Fruit fly (Drosophila melanogaster) whole organism, embryonic: Measurements from ENCODE around the gene CG43400.

Source experiments
- Abd-B ChIP-seq: fragments of 200-800 bp; sonication (Bioruptor generic); optimal IDR thresholded peaks from 2 replicates; lab custom pipeline; 2018; ENCODE audit warnings: missing biosample characterization, mild to moderate bottlenecking, missing genetic modification characterization, moderate library complexity
- Ada2b ChIP-seq: fragments of 200-800 bp; sonication (Bioruptor generic); IDR thresholded peaks from 2 replicates; pipeline ENCODE4 v1.3.6; 2022; ENCODE audit warnings: missing biosample characterization, missing genetic modification characterization
- Aef1 ChIP-seq: fragments of 200-800 bp; sonication (Bioruptor generic); IDR thresholded peaks from 3 replicates; pipeline ENCODE4 v1.3.6; 2022; ENCODE audit warnings: missing biosample characterization, missing genetic modification characterization
- BEAF-32 ChIP-seq: fragments of 200-800 bp; sonication (Bioruptor generic); optimal IDR thresholded peaks from 3 replicates; lab custom pipeline; 2017; ENCODE audit warnings: missing biosample characterization, missing genetic modification characterization, mild to moderate bottlenecking, moderate library complexity, missing genetic modification reagents
- CG11695 ChIP-seq: fragments of 200-800 bp; sonication (Bioruptor generic); IDR thresholded peaks from 3 replicates; pipeline ENCODE4 v1.3.6; 2022; ENCODE audit warnings: missing biosample characterization, missing genetic modification characterization
- CG12219 ChIP-seq: fragments of 200-800 bp; sonication (Bioruptor generic); optimal IDR thresholded peaks from 3 replicates; lab custom pipeline; 2018; ENCODE audit warnings: missing biosample characterization, mild to moderate bottlenecking, missing genetic modification characterization
- CG12236 ChIP-seq: fragments of 200-800 bp; sonication (Bioruptor generic); optimal IDR thresholded peaks from 2 replicates; lab custom pipeline; 2016; ENCODE audit warnings: missing biosample characterization, missing genetic modification characterization
- CG12299 ChIP-seq: fragments of 200-800 bp; sonication (Bioruptor generic); optimal IDR thresholded peaks from 2 replicates; lab custom pipeline; 2018; ENCODE audit warnings: missing biosample characterization, mild to moderate bottlenecking, missing genetic modification characterization
- CG1233 ChIP-seq: fragments of 200-800 bp; sonication (Bioruptor generic); optimal IDR thresholded peaks from 4 replicates; lab custom pipeline; 2018; ENCODE audit warnings: missing biosample characterization, mild to moderate bottlenecking, missing genetic modification characterization
- CG14667 ChIP-seq: fragments of 200-800 bp; sonication (Bioruptor generic); IDR thresholded peaks from 2 replicates; pipeline ENCODE4 v1.3.6; 2022; ENCODE audit warnings: missing biosample characterization, missing genetic modification characterization
- CG18011 ChIP-seq: fragments of 200-800 bp; sonication (Bioruptor generic); optimal IDR thresholded peaks from 2 replicates; lab custom pipeline; 2017; ENCODE audit warnings: missing biosample characterization, missing genetic modification characterization, mild to moderate bottlenecking, moderate library complexity, missing genotype
- CG18262 ChIP-seq: fragments of 200-800 bp; optimal IDR thresholded peaks from 3 replicates; lab custom pipeline; 2019; ENCODE audit warnings: missing biosample characterization, mild to moderate bottlenecking, missing genetic modification characterization, moderate library complexity
- CG2202 ChIP-seq: fragments of 200-800 bp; sonication (Bioruptor generic); optimal IDR thresholded peaks from 2 replicates; lab custom pipeline; 2018; ENCODE audit warnings: missing biosample characterization, mild to moderate bottlenecking, missing genetic modification characterization
- CG3065 ChIP-seq: fragments of 200-800 bp; sonication (Bioruptor generic); optimal IDR thresholded peaks from 2 replicates; lab custom pipeline; 2016; ENCODE audit warnings: missing biosample characterization, missing genetic modification characterization
- CG4360 ChIP-seq: fragments of 200-800 bp; sonication (Bioruptor generic); IDR thresholded peaks from 2 replicates; pipeline ENCODE4 v1.3.6; 2022; ENCODE audit warnings: missing biosample characterization, missing genetic modification characterization
- CG43689 ChIP-seq: fragments of 200-800 bp; sonication (Bioruptor generic); IDR thresholded peaks from 2 replicates; pipeline ENCODE4 v1.3.6; 2022; ENCODE audit warnings: missing biosample characterization, missing genetic modification characterization
- CG6765 ChIP-seq: fragments of 200-800 bp; sonication (Bioruptor generic); optimal IDR thresholded peaks from 3 replicates; lab custom pipeline; 2017; ENCODE audit warnings: missing biosample characterization, mild to moderate bottlenecking, missing genetic modification characterization
- CG7271 ChIP-seq: fragments of 200-800 bp; sonication (Bioruptor generic); optimal IDR thresholded peaks from 2 replicates; lab custom pipeline; 2018; ENCODE audit warnings: missing biosample characterization, mild to moderate bottlenecking, missing genetic modification characterization, moderate library complexity
- CG9817 ChIP-seq: fragments of 200-800 bp; sonication (Bioruptor generic); optimal IDR thresholded peaks from 2 replicates; lab custom pipeline; 2018; ENCODE audit warnings: missing biosample characterization, mild to moderate bottlenecking, missing genetic modification characterization, moderate library complexity
- CG9876 ChIP-seq: fragments of 200-800 bp; sonication (Bioruptor generic); optimal IDR thresholded peaks from 2 replicates; lab custom pipeline; 2016; ENCODE audit warnings: missing biosample characterization, missing genetic modification characterization
- Chrac-16 ChIP-seq: fragments of 200-800 bp; sonication (Bioruptor generic); optimal IDR thresholded peaks from 3 replicates; lab custom pipeline; 2016; ENCODE audit warnings: missing biosample characterization, missing genetic modification characterization
- CrebB ChIP-seq: fragments of 200-800 bp; sonication (Bioruptor generic); optimal IDR thresholded peaks from 3 replicates; lab custom pipeline; 2018; ENCODE audit warnings: missing biosample characterization, mild to moderate bottlenecking, missing genetic modification characterization
- Dek ChIP-seq: fragments of 200-800 bp; sonication (Bioruptor generic); optimal IDR thresholded peaks from 3 replicates; lab custom pipeline; 2019; ENCODE audit warnings: missing biosample characterization, mild to moderate bottlenecking, missing genetic modification characterization, moderate library complexity
- Dfd ChIP-seq, 2 experiments: fragments of >200 bp; optimal IDR thresholded peaks; 2 replicates each; lab custom pipeline; 2017; ENCODE audit warnings: missing biosample characterization in 2 of 2, missing genetic modification characterization in 2 of 2
- H15 ChIP-seq: fragments of 200-800 bp; sonication (Bioruptor generic); IDR thresholded peaks from 3 replicates; pipeline ENCODE4 v1.3.6; 2022; ENCODE audit warnings: missing biosample characterization, missing genetic modification characterization
- MESR4 ChIP-seq: fragments of 200-800 bp; sonication (Bioruptor generic); optimal IDR thresholded peaks from 2 replicates; lab custom pipeline; 2018; ENCODE audit warnings: missing biosample characterization, mild to moderate bottlenecking, missing genetic modification characterization, moderate library complexity
- Max ChIP-seq: fragments of 200-800 bp; sonication (Bioruptor generic); optimal IDR thresholded peaks from 2 replicates; lab custom pipeline; 2016; ENCODE audit warnings: missing biosample characterization, mild to moderate bottlenecking, missing genetic modification characterization
- Meics ChIP-seq: fragments of 200-800 bp; sonication (Bioruptor generic); optimal IDR thresholded peaks from 2 replicates; lab custom pipeline; 2017; ENCODE audit warnings: missing biosample characterization, mild to moderate bottlenecking, missing genetic modification characterization
- Nf-YC ChIP-seq: fragments of 200-800 bp; optimal IDR thresholded peaks from 3 replicates; lab custom pipeline; 2019; ENCODE audit warnings: missing biosample characterization, mild to moderate bottlenecking, missing genetic modification characterization, moderate library complexity
- Sox100B ChIP-seq: fragments of 200-800 bp; sonication (Bioruptor generic); optimal IDR thresholded peaks from 3 replicates; lab custom pipeline; 2018; ENCODE audit warnings: missing biosample characterization, mild to moderate bottlenecking, missing genetic modification characterization
- Sry-β ChIP-seq: fragments of 200-800 bp; sonication (Bioruptor generic); optimal IDR thresholded peaks from 2 replicates; lab custom pipeline; 2018; ENCODE audit warnings: missing biosample characterization, mild to moderate bottlenecking, missing genetic modification characterization, moderate library complexity
- Trl ChIP-seq, 3 experiments: fragments of >200 bp in 2 of 3; fragments of 200-800 bp in 1 of 3; sonication (Bioruptor generic) in 1 of 3; optimal IDR thresholded peaks; 2 replicates in 1 of 3; 3 replicates in 2 of 3; lab custom pipeline; 2016 to 2017; ENCODE audit warnings: missing biosample characterization in 1 of 3, missing genetic modification characterization in 1 of 3
- Xrp1 ChIP-seq: fragments of 200-800 bp; sonication (Bioruptor generic); IDR thresholded peaks from 2 replicates; pipeline ENCODE4 v1.3.6; 2022; ENCODE audit warnings: missing biosample characterization, missing genetic modification characterization
- br ChIP-seq: fragments of >200 bp; optimal IDR thresholded peaks from 2 replicates; lab custom pipeline; 2017
- ci ChIP-seq: fragments of 200-800 bp; sonication (Bioruptor generic); IDR thresholded peaks from 3 replicates; pipeline ENCODE4 v1.3.6; 2022; ENCODE audit warnings: missing biosample characterization, missing genetic modification characterization
- corto ChIP-seq: fragments of 200-800 bp; sonication (Bioruptor generic); optimal IDR thresholded peaks from 2 replicates; lab custom pipeline; 2016; ENCODE audit warnings: missing biosample characterization, mild to moderate bottlenecking, missing genetic modification characterization, moderate library complexity
- crp ChIP-seq, 2 experiments: fragments of 200-800 bp; sonication (Bioruptor generic); optimal IDR thresholded peaks; 2 replicates in 1 of 2; 3 replicates in 1 of 2; lab custom pipeline; 2017; ENCODE audit warnings: missing biosample characterization in 2 of 2, missing genetic modification characterization in 2 of 2, mild to moderate bottlenecking in 1 of 2, moderate library complexity in 1 of 2
- dimm ChIP-seq: fragments of 200-800 bp; sonication (Bioruptor generic); IDR thresholded peaks from 2 replicates; pipeline ENCODE4 v1.3.6; 2022; ENCODE audit warnings: missing biosample characterization, missing genetic modification characterization
- dysf ChIP-seq: fragments of 200-800 bp; sonication (Bioruptor generic); IDR thresholded peaks from 3 replicates; pipeline ENCODE4 v1.3.6; 2022; ENCODE audit warnings: missing biosample characterization, missing genetic modification characterization
- fd102C ChIP-seq: fragments of 200-800 bp; sonication (Bioruptor generic); optimal IDR thresholded peaks from 2 replicates; lab custom pipeline; 2018; ENCODE audit warnings: missing biosample characterization, mild to moderate bottlenecking, missing genetic modification characterization, moderate library complexity
- ftz-f1 ChIP-seq: fragments of 200-800 bp; sonication (Bioruptor generic); optimal IDR thresholded peaks from 2 replicates; lab custom pipeline; 2016; ENCODE audit warnings: missing biosample characterization, missing genetic modification characterization
- hb ChIP-seq: fragments of 200-800 bp; sonication (Bioruptor generic); IDR thresholded peaks from 3 replicates; pipeline ENCODE4 v1.3.6; 2022; ENCODE audit warnings: missing biosample characterization, missing genetic modification characterization; ENCODE audit not compliant: partially characterized antibody
- hth ChIP-seq: fragments of >200 bp; optimal IDR thresholded peaks from 2 replicates; lab custom pipeline; 2017; ENCODE audit warnings: inconsistent platforms
- lov ChIP-seq, 2 experiments: fragments of 200-800 bp in 1 of 2; fragments of >200 bp in 1 of 2; sonication (Bioruptor generic) in 1 of 2; IDR thresholded peaks in 1 of 2; optimal IDR thresholded peaks in 1 of 2; 2 replicates in 1 of 2; 3 replicates in 1 of 2; pipeline versions ENCODE4 v1.3.6 to Lab custom; 2017 to 2022; ENCODE audit warnings: missing biosample characterization in 1 of 2, missing genetic modification characterization in 1 of 2
- otp ChIP-seq: fragments of 200-800 bp; sonication (Bioruptor generic); IDR thresholded peaks from 3 replicates; pipeline ENCODE4, ENCODE4 v1.3.6; 2022; ENCODE audit warnings: missing biosample characterization, missing genetic modification characterization
- ranshi ChIP-seq: fragments of 200-800 bp; sonication (Bioruptor generic); IDR thresholded peaks from 2 replicates; pipeline ENCODE4 v1.3.6; 2022; ENCODE audit warnings: missing biosample characterization, missing genetic modification characterization
- sc ChIP-seq, 3 experiments: fragments of >200 bp in 2 of 3; fragments of 200-800 bp in 1 of 3; sonication (Bioruptor generic) in 1 of 3; optimal IDR thresholded peaks; 2 replicates in 2 of 3; 3 replicates in 1 of 3; lab custom pipeline; 2017; ENCODE audit warnings: mild to moderate bottlenecking in 1 of 3, missing biosample characterization in 1 of 3, missing genetic modification characterization in 1 of 3, missing genetic modification reagents in 1 of 3
- seq ChIP-seq: fragments of 200-800 bp; sonication (Bioruptor generic); IDR thresholded peaks from 2 replicates; pipeline ENCODE4 v1.3.6; 2022; ENCODE audit warnings: missing biosample characterization, missing genetic modification characterization
- stwl ChIP-seq: fragments of 200-800 bp; sonication (Bioruptor generic); optimal IDR thresholded peaks from 3 replicates; lab custom pipeline; 2018; ENCODE audit warnings: missing biosample characterization, mild to moderate bottlenecking, missing genetic modification characterization, moderate library complexity
- vnd ChIP-seq: fragments of 200-800 bp; sonication (Bioruptor generic); IDR thresholded peaks from 3 replicates; pipeline ENCODE4 v1.3.6; 2022; ENCODE audit warnings: missing biosample characterization, missing genetic modification characterization; ENCODE audit not compliant: partially characterized antibody

The CG43400 gene

dm6 chr2L:8517256-8517694 is 26.7 kb downstream of the CG43400 start, which contains the start of the genes mRpL51 and Uba4 (continued):
- peak; percentile 90 to 97 for TF ChIP-seq crp (GFP tag; optimal IDR thresholded peaks at IDR 0.05; lab: Kevin White, UChicago)
- no peak for TF ChIP-seq ftz-f1 (GFP tag; lab: Kevin White, UChicago)
- peak; percentile 25 for TF ChIP-seq CG18262
- TF ChIP-seq CG1233: no peak
- no peak for TF ChIP-seq CG7271 (tag; lab: Kevin White, UChicago)
- TF ChIP-seq CG9876 (GFP tag; lab: Kevin White, UChicago): no peak
- no peak for TF ChIP-seq Sry-β
- no peak for TF ChIP-seq otp (GFP tag; lab: Robert Waterston, UW)
- no peak for TF ChIP-seq hb (GFP tag; lab: Robert Waterston, UW)
- peak; percentile 48; the same call in 1 of the 3 replicates for TF ChIP-seq vnd (GFP tag; lab: Robert Waterston, UW)
- TF ChIP-seq Dek (tag; lab: Kevin White, UChicago): no peak
- no peak for TF ChIP-seq Aef1 (GFP tag; lab: Robert Waterston, UW)
- no peak for TF ChIP-seq Abd-B (GFP tag; lab: Kevin White, UChicago)
- TF ChIP-seq stwl: peak; percentile 86
- TF ChIP-seq dimm (GFP tag; lab: Robert Waterston, UW): no peak
- no peak for TF ChIP-seq CG2202 (tag; lab: Kevin White, UChicago)
- no peak for TF ChIP-seq hth (lab: Kevin White, UChicago)
- no peak for TF ChIP-seq fd102C (GFP tag; lab: Kevin White, UChicago)
- no peak for TF ChIP-seq CrebB
- no peak for TF ChIP-seq CG6765
- TF ChIP-seq CG12299 (tag; lab: Kevin White, UChicago): peak; percentile 7
- TF ChIP-seq br (lab: Kevin White, UChicago): no peak
- no peak for TF ChIP-seq seq
- TF ChIP-seq lov (optimal IDR thresholded peaks at IDR 0.05; lab: Kevin White, UChicago): no peak
- no peak for TF ChIP-seq lov (GFP tag; IDR thresholded peaks at IDR 0.05; lab: Robert Waterston, UW)
- TF ChIP-seq sc (optimal IDR thresholded peaks at IDR 0.05; lab: Kevin White, UChicago): no peak
- TF ChIP-seq sc (GFP tag; optimal IDR thresholded peaks at IDR 0.05; lab: Kevin White, UChicago): no peak
- TF ChIP-seq Dfd (GFP tag; optimal IDR thresholded peaks at IDR 0.05; lab: Kevin White, UChicago): no peak
- no peak for TF ChIP-seq H15 (GFP tag; lab: Robert Waterston, UW)
- no peak for TF ChIP-seq CG14667 (GFP tag; lab: Robert Waterston, UW)
- no peak for TF ChIP-seq CG43689 (GFP tag; lab: Robert Waterston, UW)
- no peak for TF ChIP-seq Sox100B (GFP tag; lab: Kevin White, UChicago)
- TF ChIP-seq CG4360 (GFP tag; lab: Robert Waterston, UW): no peak
- no peak for TF ChIP-seq CG12219 (GFP tag; lab: Kevin White, UChicago)
- no peak for TF ChIP-seq dysf
- TF ChIP-seq Trl (optimal IDR thresholded peaks at IDR 0.05; lab: Kevin White, UChicago): no peak
- peak; percentile 30 for TF ChIP-seq Trl (GFP tag; optimal IDR thresholded peaks at IDR 0.05; lab: Kevin White, UChicago)
- peak; percentile 44 for TF ChIP-seq Max (GFP tag; lab: Kevin White, UChicago)
- TF ChIP-seq BEAF-32: peak; percentile 59
- no peak for TF ChIP-seq Nf-YC (tag; lab: Kevin White, UChicago)
- TF ChIP-seq ranshi (GFP tag; lab: Robert Waterston, UW): no peak
- no peak for TF ChIP-seq Ada2b (GFP tag; lab: Robert Waterston, UW)
- TF ChIP-seq CG18011: peak; percentile 42
- peak; percentile 14 for TF ChIP-seq CG12236 (GFP tag; lab: Kevin White, UChicago)
- no peak for TF ChIP-seq Meics (GFP tag; lab: Kevin White, UChicago)
- 0 out of 3 replicates have a peak, but pooled peaks have one; percentile 35 for TF ChIP-seq CG11695 (GFP tag; lab: Robert Waterston, UW)
- no peak for TF ChIP-seq Xrp1 (GFP tag; lab: Robert Waterston, UW)
- TF ChIP-seq Chrac-16: peak; percentile 44
- TF ChIP-seq corto (GFP tag; lab: Kevin White, UChicago): no peak
- TF ChIP-seq CG9817 (tag; lab: Kevin White, UChicago): no peak
- TF ChIP-seq CG3065 (GFP tag; lab: Kevin White, UChicago): no peak
- TF ChIP-seq MESR4: peak; percentile 46
- no peak for TF ChIP-seq ci
